Worm (Caenorhabditis elegans) whole organism, young adult: Measurements from ENCODE around the gene ZK1248.4.

Experiments used
- B0019.2 ChIP-seq: fragments of 200-800 bp; sonication (Bioruptor generic); conservative IDR thresholded peaks from 2 replicates; pipeline ENCODE4 v1.3.6; 2022; ENCODE audit warnings: missing genetic modification reagents, missing genetic modification characterization, missing compliant biosample characterization
- B0035.1 ChIP-seq: sonication (generic microtip); optimal IDR thresholded peaks from 2 replicates; lab custom pipeline; 2016; ENCODE audit warnings: missing genetic modification characterization, mild to moderate bottlenecking, missing compliant biosample characterization, missing genotype, missing genetic modification reagents
- B0261.1 ChIP-seq: sonication (generic microtip); optimal IDR thresholded peaks from 2 replicates; lab custom pipeline; 2016; ENCODE audit warnings: mild to moderate bottlenecking, missing genetic modification characterization, moderate library complexity, missing compliant biosample characterization
- B0336.3 ChIP-seq: fragments of 200-800 bp; sonication (Bioruptor generic); IDR thresholded peaks from 2 replicates; pipeline ENCODE4 v1.3.6; 2022; ENCODE audit warnings: missing genetic modification characterization, missing compliant biosample characterization
- F22D6.2 ChIP-seq: sonication (generic microtip); optimal IDR thresholded peaks from 2 replicates; lab custom pipeline; 2016; ENCODE audit warnings: mild to moderate bottlenecking, missing genetic modification characterization, missing compliant biosample characterization
- F37B4.10 ChIP-seq: fragments of 200-800 bp; sonication (Bioruptor generic); IDR thresholded peaks from 2 replicates; pipeline ENCODE4 v1.3.6; 2022; ENCODE audit warnings: missing genetic modification characterization, missing compliant biosample characterization
- F39B2.1 ChIP-seq: fragments of 200-800 bp; sonication (Bioruptor generic); IDR thresholded peaks from 2 replicates; pipeline ENCODE4 v1.3.6; 2022; ENCODE audit warnings: missing genetic modification reagents, missing genetic modification characterization, missing compliant biosample characterization
- F57A8.1 ChIP-seq: fragments of 200-800 bp; sonication (Bioruptor generic); optimal IDR thresholded peaks from 2 replicates; lab custom pipeline; 2018; ENCODE audit warnings: mild to moderate bottlenecking, missing genetic modification characterization, moderate library complexity, missing compliant biosample characterization
- F57C9.4 ChIP-seq: sonication (generic microtip); optimal IDR thresholded peaks from 2 replicates; lab custom pipeline; 2017; ENCODE audit warnings: mild to moderate bottlenecking, missing genetic modification characterization, missing compliant biosample characterization
- K12H6.12 ChIP-seq: fragments of 200-800 bp; sonication (Bioruptor generic); optimal IDR thresholded peaks from 2 replicates; lab custom pipeline; 2018; ENCODE audit warnings: mild to moderate bottlenecking, missing genetic modification characterization, missing compliant biosample characterization
- T07F8.4 ChIP-seq: sonication (generic microtip); optimal IDR thresholded peaks from 2 replicates; lab custom pipeline; 2016; ENCODE audit warnings: mild to moderate bottlenecking, missing genetic modification characterization, moderate library complexity, missing compliant biosample characterization
- Y53F4B.3 ChIP-seq: fragments of 200-800 bp; sonication (Bioruptor generic); IDR thresholded peaks from 2 replicates; pipeline ENCODE4 v1.3.6; 2022; ENCODE audit warnings: missing genetic modification reagents, missing genetic modification characterization, missing compliant biosample characterization
- Y53G8AR.9 ChIP-seq: fragments of 200-800 bp; sonication (Bioruptor generic); conservative IDR thresholded peaks from 2 replicates; pipeline ENCODE4 v1.3.6; 2022; ENCODE audit warnings: missing genetic modification reagents, missing genetic modification characterization, missing compliant biosample characterization
- Y79H2A.3 ChIP-seq: fragments of 200-800 bp; sonication (Bioruptor generic); conservative IDR thresholded peaks from 2 replicates; pipeline ENCODE4 v1.3.6; 2022; ENCODE audit warnings: missing genetic modification reagents, missing genetic modification characterization, missing compliant biosample characterization
- Y95B8A.8 ChIP-seq: fragments of 200-800 bp; sonication (Bioruptor generic); IDR thresholded peaks from 2 replicates; pipeline ENCODE4 v1.3.6; 2022; ENCODE audit warnings: missing genetic modification reagents, missing genetic modification characterization, missing compliant biosample characterization
- akir-1 ChIP-seq: fragments of 200-800 bp; sonication (Bioruptor generic); optimal IDR thresholded peaks from 2 replicates; lab custom pipeline; 2018; ENCODE audit warnings: mild to moderate bottlenecking, missing genetic modification characterization, moderate library complexity, missing compliant biosample characterization
- atf-7 ChIP-seq: sonication (generic microtip); optimal IDR thresholded peaks from 2 replicates; lab custom pipeline; 2017; ENCODE audit warnings: mild to moderate bottlenecking, missing genetic modification characterization, missing compliant biosample characterization
- attf-6 ChIP-seq: fragments of 200-800 bp; sonication (Bioruptor generic); IDR thresholded peaks from 2 replicates; pipeline ENCODE4 v1.3.6; 2022; ENCODE audit warnings: missing genetic modification reagents, missing genetic modification characterization, missing compliant biosample characterization
- cebp-1 ChIP-seq, 2 experiments: fragments of 200-800 bp in 1 of 2; sonication (Bioruptor generic) in 1 of 2; sonication (generic microtip) in 1 of 2; IDR thresholded peaks in 1 of 2; optimal IDR thresholded peaks in 1 of 2; 2 replicates each; pipeline versions ENCODE4 v1.3.6 to Lab custom; 2017 to 2022; ENCODE audit warnings: missing compliant biosample characterization in 2 of 2, missing genetic modification characterization in 2 of 2, mild to moderate bottlenecking in 1 of 2, missing genetic modification reagents in 1 of 2, moderate library complexity in 1 of 2
- cebp-2 ChIP-seq: fragments of 200-800 bp; sonication (Bioruptor generic); IDR thresholded peaks from 2 replicates; pipeline ENCODE4 v1.3.6; 2022; ENCODE audit warnings: missing genetic modification characterization, missing compliant biosample characterization
- ceh-40 ChIP-seq: fragments of 200-800 bp; sonication (Bioruptor generic); IDR thresholded peaks from 2 replicates; pipeline ENCODE4 v1.3.6; 2022; ENCODE audit warnings: missing genetic modification characterization, missing compliant biosample characterization
- ceh-79 ChIP-seq: sonication (generic microtip); optimal IDR thresholded peaks from 2 replicates; lab custom pipeline; 2017; ENCODE audit warnings: mild to moderate bottlenecking, missing genetic modification characterization, missing compliant biosample characterization
- chd-7 ChIP-seq: sonication (generic microtip); optimal IDR thresholded peaks from 2 replicates; lab custom pipeline; 2016; ENCODE audit warnings: mild to moderate bottlenecking, missing genetic modification characterization, moderate library complexity, missing compliant biosample characterization
- him-1 ChIP-seq: sonication (generic microtip); optimal IDR thresholded peaks from 2 replicates; lab custom pipeline; 2016; ENCODE audit warnings: missing genotype, missing genetic modification reagents, missing genetic modification characterization, missing compliant biosample characterization
- hmg-1.2 ChIP-seq: fragments of 200-800 bp; sonication (Bioruptor generic); IDR thresholded peaks from 2 replicates; pipeline ENCODE4 v1.3.6; 2022; ENCODE audit warnings: missing genetic modification reagents, missing genetic modification characterization, missing compliant biosample characterization
- hmg-20 ChIP-seq: fragments of 200-800 bp; sonication (Bioruptor generic); IDR thresholded peaks from 2 replicates; pipeline ENCODE4 v1.3.6; 2022; ENCODE audit warnings: missing genetic modification reagents, missing genetic modification characterization, missing compliant biosample characterization
- hrde-1 ChIP-seq: sonication (generic microtip); optimal IDR thresholded peaks from 2 replicates; lab custom pipeline; 2016; ENCODE audit warnings: missing genetic modification characterization, mild to moderate bottlenecking, missing compliant biosample characterization, moderate library complexity, missing genotype, missing genetic modification reagents, borderline replicate concordance
- madf-10 ChIP-seq: sonication (generic microtip); optimal IDR thresholded peaks from 2 replicates; lab custom pipeline; 2016; ENCODE audit warnings: mild to moderate bottlenecking, missing genetic modification characterization, missing compliant biosample characterization
- mcd-1 ChIP-seq: fragments of 200-800 bp; sonication (Bioruptor generic); IDR thresholded peaks from 2 replicates; pipeline ENCODE4 v1.3.6; 2022; ENCODE audit warnings: missing genetic modification reagents, missing genetic modification characterization, missing compliant biosample characterization
- mes-4 ChIP-seq: sonication (generic microtip); optimal IDR thresholded peaks from 2 replicates; lab custom pipeline; 2016; ENCODE audit warnings: missing genotype, missing genetic modification characterization, missing compliant biosample characterization
- nhr-179 ChIP-seq: sonication (generic microtip); optimal IDR thresholded peaks from 2 replicates; lab custom pipeline; 2016; ENCODE audit warnings: mild to moderate bottlenecking, missing genetic modification characterization, missing compliant biosample characterization
- nhr-27 ChIP-seq: fragments of 200-800 bp; sonication (Bioruptor generic); optimal IDR thresholded peaks from 2 replicates; lab custom pipeline; 2018; ENCODE audit warnings: mild to moderate bottlenecking, missing genetic modification characterization, moderate library complexity, missing compliant biosample characterization
- nhr-80 ChIP-seq: sonication (generic microtip); optimal IDR thresholded peaks from 2 replicates; lab custom pipeline; 2016; ENCODE audit warnings: missing genetic modification characterization, missing compliant biosample characterization
- sea-2 ChIP-seq: fragments of 200-800 bp; sonication (Bioruptor generic); IDR thresholded peaks from 2 replicates; pipeline ENCODE4 v1.3.6; 2022; ENCODE audit warnings: missing genetic modification characterization, missing compliant biosample characterization
- snpc-1.1 ChIP-seq: sonication (generic microtip); optimal IDR thresholded peaks from 2 replicates; lab custom pipeline; 2017; ENCODE audit warnings: missing genetic modification characterization, mild to moderate bottlenecking, missing compliant biosample characterization, antibody characterized with exemption, moderate library complexity, missing genotype, missing genetic modification reagents; ENCODE audit not compliant: insufficient read depth
- tlf-1 ChIP-seq: fragments of 200-800 bp; sonication (Bioruptor generic); optimal IDR thresholded peaks from 2 replicates; lab custom pipeline; 2018; ENCODE audit warnings: mild to moderate bottlenecking, missing genetic modification characterization, missing compliant biosample characterization
- ztf-22 ChIP-seq: fragments of 200-800 bp; sonication (Bioruptor generic); optimal IDR thresholded peaks from 2 replicates; lab custom pipeline; 2018; ENCODE audit warnings: mild to moderate bottlenecking, missing genetic modification characterization, moderate library complexity, missing compliant biosample characterization
- ztf-26 ChIP-seq: sonication (generic microtip); optimal IDR thresholded peaks from 2 replicates; lab custom pipeline; 2017; ENCODE audit warnings: missing genetic modification characterization, missing compliant biosample characterization
- ztf-28 ChIP-seq: fragments of 200-800 bp; sonication (Bioruptor generic); IDR thresholded peaks from 2 replicates; pipeline ENCODE4 v1.3.6; 2022; ENCODE audit warnings: missing genetic modification reagents, missing genetic modification characterization, missing compliant biosample characterization
- ztf-3 ChIP-seq: fragments of 200-800 bp; sonication (Bioruptor generic); optimal IDR thresholded peaks from 2 replicates; lab custom pipeline; 2018; ENCODE audit warnings: mild to moderate bottlenecking, missing genetic modification characterization, missing compliant biosample characterization

The ZK1248.4 gene

ce11 chrII:5772547-5773142 lies 45.8 kb upstream of the ZK1248.4 start (continued):
- no peak for TF ChIP-seq B0336.3 (GFP tag; lab: Robert Waterston, UW)
- TF ChIP-seq K12H6.12 (tag; lab: Kevin White, UChicago), result peak; percentile 13
- TF ChIP-seq ztf-28 (GFP tag; lab: Robert Waterston, UW), result 0 out of 2 replicates have a peak, but pooled peaks have one; percentile 50
- no peak for TF ChIP-seq F57C9.4 (tag; lab: Kevin White, UChicago)
- peak; percentile 24; the same call in 1 of the 2 replicates for TF ChIP-seq attf-6 (GFP tag; lab: Robert Waterston, UW)
- peak; percentile 25 for TF ChIP-seq madf-10
- TF ChIP-seq ceh-79, result no peak
- no peak for TF ChIP-seq nhr-80
- TF ChIP-seq mes-4 (tag; lab: Kevin White, UChicago), result no peak
- TF ChIP-seq ztf-26 (tag; lab: Kevin White, UChicago), result no peak
- TF ChIP-seq B0035.1 (tag; lab: Kevin White, UChicago), result no peak
- peak; percentile 37 for TF ChIP-seq T07F8.4
- TF ChIP-seq chd-7 (tag; lab: Kevin White, UChicago), result peak; percentile 52
- TF ChIP-seq F57A8.1 (GFP tag; lab: Kevin White, UChicago), result no peak
- no peak for TF ChIP-seq nhr-179
- TF ChIP-seq mcd-1 (GFP tag; lab: Robert Waterston, UW), result peak; percentile 38; the same call in 1 of the 2 replicates
- TF ChIP-seq F22D6.2, result no peak
- TF ChIP-seq F37B4.10, result no peak
- peak; percentile 78 for TF ChIP-seq hmg-1.2 (GFP tag; lab: Robert Waterston, UW)
- TF ChIP-seq cebp-1 (GFP tag; IDR thresholded peaks at IDR 0.05; lab: Robert Waterston, UW), result no peak
- no peak for TF ChIP-seq cebp-1 (tag; optimal IDR thresholded peaks at IDR 0.05; lab: Kevin White, UChicago)
- no peak for TF ChIP-seq Y95B8A.8
- TF ChIP-seq B0019.2 (GFP tag; lab: Robert Waterston, UW), result no peak
- peak; percentile 90 for TF ChIP-seq B0261.1 (tag; lab: Kevin White, UChicago)
- no peak for TF ChIP-seq ceh-40 (GFP tag; lab: Robert Waterston, UW)
- no peak for TF ChIP-seq F39B2.1
- TF ChIP-seq cebp-2, result no peak
- TF ChIP-seq ztf-3 (GFP tag; lab: Kevin White, UChicago), result no peak
- no peak for TF ChIP-seq ztf-22
- TF ChIP-seq sea-2, result no peak
- no peak for TF ChIP-seq hmg-20 (GFP tag; lab: Robert Waterston, UW)
- no peak for TF ChIP-seq hrde-1 (tag; lab: Kevin White, UChicago)
- 0 out of 2 replicates have a peak, but pooled peaks have one; percentile 57 for TF ChIP-seq Y53G8AR.9
- peak; percentile 6 for TF ChIP-seq atf-7 (tag; lab: Kevin White, UChicago)
- no peak for TF ChIP-seq snpc-1.1 (tag; lab: Kevin White, UChicago)
- no peak for TF ChIP-seq akir-1 (GFP tag; lab: Kevin White, UChicago)
- no peak for TF ChIP-seq nhr-27
- peak; percentile 47; the same call in 1 of the 2 replicates for TF ChIP-seq Y79H2A.3 (GFP tag; lab: Robert Waterston, UW)
- peak; percentile 56; the same call in 1 of the 2 replicates for TF ChIP-seq Y53F4B.3
- peak; percentile 7 for TF ChIP-seq tlf-1 (GFP tag; lab: Kevin White, UChicago)
- peak; percentile 80 for TF ChIP-seq him-1 (tag; lab: Kevin White, UChicago)
